Worm (Caenorhabditis elegans): ENCODE measurements around the gene dmsr-13.

DNA sequence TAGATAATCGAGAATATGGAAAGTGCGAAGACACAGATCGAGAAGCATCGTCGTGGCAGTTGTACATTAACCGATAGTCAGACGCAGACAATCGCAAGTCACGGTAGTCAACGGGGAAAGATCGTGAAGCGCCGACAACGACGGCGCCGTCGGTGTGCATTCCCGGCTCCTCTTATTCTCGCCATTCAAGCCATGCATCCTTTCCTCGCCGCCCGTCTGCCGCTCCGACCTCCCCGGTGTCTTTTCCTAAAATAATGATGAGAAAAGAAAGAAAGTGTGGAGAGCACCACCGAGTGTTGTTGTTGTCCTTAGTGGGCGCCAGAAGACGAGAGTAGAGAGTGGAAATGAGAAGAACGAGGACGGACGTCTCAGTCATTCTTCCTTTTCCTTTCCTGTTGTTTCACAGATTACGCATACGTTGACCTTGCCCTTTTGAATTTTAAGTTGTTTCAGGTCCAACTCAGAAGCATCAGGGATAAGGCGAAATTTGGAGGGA lies 25.9 kb downstream of the dmsr-13 start, which contains the start of gene ZC404.1:
- TF ChIP-seq elt-1 (tag; optimal IDR thresholded peaks at IDR 0.05): no peak
- no peak for TF ChIP-seq elt-3 (tag; optimal IDR thresholded peaks at IDR 0.05)
- TF ChIP-seq nhr-237 (tag; optimal IDR thresholded peaks at IDR 0.05): no peak
- no peak for TF ChIP-seq lin-13 (GFP tag; optimal IDR thresholded peaks at IDR 0.05)
- no peak for TF ChIP-seq mdl-1 (tag; optimal IDR thresholded peaks at IDR 0.05)
- no peak for TF ChIP-seq nhr-25 (tag; optimal IDR thresholded peaks at IDR 0.05)
- no peak for TF ChIP-seq blmp-1 (tag; optimal IDR thresholded peaks at IDR 0.05; ENCODE audit: insufficient read depth)

All from whole organism, L2 larva.